Worm (Caenorhabditis elegans) whole organism, L1 larva: Measurements from ENCODE around the gene mev-1.

ENCODE experiments used
- C04F5.9 ChIP-seq: sonication (generic microtip); optimal IDR thresholded peaks from 2 replicates; lab custom pipeline; 2016; ENCODE audit warnings: missing genetic modification characterization, missing compliant biosample characterization
- C16A3.4 ChIP-seq: fragments of 150-350 bp; optimal IDR thresholded peaks from 2 replicates; lab custom pipeline; 2014; ENCODE audit warnings: missing biosample characterization, missing genetic modification characterization
- F16B12.6 ChIP-seq: fragments of 150-350 bp; optimal IDR thresholded peaks from 2 replicates; lab custom pipeline; 2014; ENCODE audit warnings: missing biosample characterization, missing genetic modification characterization
- Y116A8C.19 ChIP-seq: sonication (generic microtip); optimal IDR thresholded peaks from 2 replicates; lab custom pipeline; 2016; ENCODE audit warnings: missing compliant biosample characterization, missing genetic modification characterization, borderline replicate concordance
- aha-1 ChIP-seq: fragments of 150-350 bp; optimal IDR thresholded peaks from 2 replicates; lab custom pipeline; 2014; ENCODE audit warnings: missing biosample characterization, missing genetic modification characterization
- ama-1 ChIP-seq: fragments of 150-350 bp; optimal IDR thresholded peaks from 2 replicates; lab custom pipeline; 2014
- blmp-1 ChIP-seq: fragments of 150-350 bp; optimal IDR thresholded peaks from 2 replicates; lab custom pipeline; 2014; ENCODE audit warnings: missing biosample characterization, missing genetic modification characterization
- ceh-8 ChIP-seq: fragments of 200-800 bp; sonication (Bioruptor generic); optimal IDR thresholded peaks from 2 replicates; lab custom pipeline; 2018; ENCODE audit warnings: mild to moderate bottlenecking, missing genetic modification characterization, moderate library complexity, missing compliant biosample characterization
- ceh-88 ChIP-seq: fragments of 200-800 bp; sonication (Bioruptor generic); IDR thresholded peaks from 2 replicates; pipeline ENCODE4 v1.3.6; 2022; ENCODE audit warnings: missing genetic modification characterization, missing compliant biosample characterization
- ceh-90 ChIP-seq: sonication (generic microtip); optimal IDR thresholded peaks from 2 replicates; lab custom pipeline; 2016; ENCODE audit warnings: missing genetic modification characterization, missing compliant biosample characterization
- ces-1 ChIP-seq: fragments of 150-350 bp; optimal IDR thresholded peaks from 2 replicates; lab custom pipeline; 2014; ENCODE audit warnings: missing biosample characterization, missing genetic modification reagents, missing genetic modification characterization
- dsc-1 ChIP-seq: sonication (generic microtip); optimal IDR thresholded peaks from 2 replicates; lab custom pipeline; 2016; ENCODE audit warnings: mild to moderate bottlenecking, missing genetic modification characterization, missing compliant biosample characterization
- efl-1 ChIP-seq, 4 experiments: fragments of 150-350 bp; optimal IDR thresholded peaks in 3 of 4; peaks in 1 of 4; 1 replicate in 1 of 4; 2 replicates in 3 of 4; lab custom pipeline; 2014; ENCODE audit warnings: missing biosample characterization in 2 of 4, missing genetic modification characterization in 2 of 4, missing genetic modification reagents in 2 of 4
- egl-13 ChIP-seq: sonication (generic microtip); optimal IDR thresholded peaks from 2 replicates; lab custom pipeline; 2016; ENCODE audit warnings: missing genotype, missing genetic modification reagents, missing genetic modification characterization, missing compliant biosample characterization
- egl-27 ChIP-seq, 2 experiments: fragments of 150-350 bp in 1 of 2; sonication (generic microtip); optimal IDR thresholded peaks; 3 replicates each; lab custom pipeline; 2017 to 2018; ENCODE audit warnings: missing biosample characterization in 2 of 2, missing genetic modification characterization in 2 of 2, missing genetic modification reagents in 2 of 2
- elt-3 ChIP-seq, 6 experiments: fragments of 150-350 bp in 1 of 6; sonication (generic microtip); optimal IDR thresholded peaks; 2 replicates each; lab custom pipeline; 2017 to 2018; ENCODE audit warnings: missing biosample characterization in 6 of 6, missing genetic modification characterization in 6 of 6, inconsistent platforms in 1 of 6
- ets-5 ChIP-seq: fragments of 200-800 bp; sonication (Bioruptor generic); IDR thresholded peaks from 2 replicates; pipeline ENCODE4 v1.3.6; 2022; ENCODE audit warnings: missing genetic modification characterization, missing compliant biosample characterization
- fkh-10 ChIP-seq: sonication (generic microtip); optimal IDR thresholded peaks from 2 replicates; lab custom pipeline; 2017; ENCODE audit warnings: missing biosample characterization, missing genetic modification reagents, missing genetic modification characterization
- fkh-8 ChIP-seq: sonication (generic microtip); optimal IDR thresholded peaks from 2 replicates; lab custom pipeline; 2016; ENCODE audit warnings: mild to moderate bottlenecking, missing genetic modification characterization, missing compliant biosample characterization
- grh-1 ChIP-seq: fragments of 200-800 bp; sonication (Bioruptor generic); IDR thresholded peaks from 2 replicates; pipeline ENCODE4 v1.3.6; 2022; ENCODE audit warnings: missing genetic modification reagents, missing genetic modification characterization, missing compliant biosample characterization
- hpl-2 ChIP-seq: fragments of 150-350 bp; optimal IDR thresholded peaks from 2 replicates; lab custom pipeline; 2014; ENCODE audit warnings: missing biosample characterization, missing genetic modification reagents, missing genetic modification characterization
- irx-1 ChIP-seq: sonication (generic microtip); optimal IDR thresholded peaks from 2 replicates; lab custom pipeline; 2016; ENCODE audit warnings: missing genetic modification characterization, missing compliant biosample characterization
- jun-1 ChIP-seq: fragments of 150-350 bp; optimal IDR thresholded peaks from 2 replicates; lab custom pipeline; 2014; ENCODE audit warnings: missing biosample characterization, missing genetic modification reagents, missing genetic modification characterization
- lin-13 ChIP-seq: fragments of 150-350 bp; optimal IDR thresholded peaks from 2 replicates; lab custom pipeline; 2014; ENCODE audit warnings: missing biosample characterization, missing genetic modification reagents, missing genetic modification characterization
- lin-15B ChIP-seq: fragments of 150-350 bp; sonication (generic microtip); optimal IDR thresholded peaks from 3 replicates; lab custom pipeline; 2014; ENCODE audit warnings: missing biosample characterization, missing genetic modification characterization
- lin-35 ChIP-seq, 2 experiments: fragments of 150-350 bp; optimal IDR thresholded peaks; 2 replicates each; lab custom pipeline; 2014; ENCODE audit warnings: missing biosample characterization in 2 of 2, missing genetic modification characterization in 2 of 2, missing genetic modification reagents in 2 of 2
- lsy-2 ChIP-seq, 2 experiments: fragments of 150-350 bp; optimal IDR thresholded peaks; 2 replicates each; lab custom pipeline; 2014; ENCODE audit warnings: missing biosample characterization in 2 of 2, missing genetic modification characterization in 2 of 2
- mab-9 ChIP-seq: fragments of 200-800 bp; sonication (Bioruptor generic); IDR thresholded peaks from 2 replicates; pipeline ENCODE4 v1.3.6; 2022; ENCODE audit warnings: missing genetic modification reagents, missing genetic modification characterization, missing compliant biosample characterization
- mdl-1 ChIP-seq, 2 experiments: fragments of 150-350 bp; optimal IDR thresholded peaks; 2 replicates each; lab custom pipeline; 2014 to 2017; ENCODE audit warnings: missing biosample characterization in 2 of 2, missing genetic modification characterization in 2 of 2, inconsistent platforms in 1 of 2
- mef-2 ChIP-seq: fragments of 150-350 bp; optimal IDR thresholded peaks from 2 replicates; lab custom pipeline; 2014; ENCODE audit warnings: missing biosample characterization, missing genetic modification characterization
- nhr-11 ChIP-seq: fragments of 150-350 bp; optimal IDR thresholded peaks from 2 replicates; lab custom pipeline; 2014; ENCODE audit warnings: missing biosample characterization, missing genetic modification characterization
- nhr-12 ChIP-seq: sonication (generic microtip); optimal IDR thresholded peaks from 2 replicates; lab custom pipeline; 2017; ENCODE audit warnings: missing biosample characterization, missing genetic modification characterization
- nhr-19 ChIP-seq: fragments of 200-800 bp; sonication (Bioruptor generic); conservative IDR thresholded peaks from 2 replicates; pipeline ENCODE4 v1.3.6; 2022; ENCODE audit warnings: missing genetic modification characterization, missing compliant biosample characterization
- nhr-20 ChIP-seq: sonication (generic microtip); optimal IDR thresholded peaks from 2 replicates; lab custom pipeline; 2016; ENCODE audit warnings: mild to moderate bottlenecking, missing genetic modification characterization, missing compliant biosample characterization
- nhr-237 ChIP-seq: fragments of 150-350 bp; optimal IDR thresholded peaks from 2 replicates; lab custom pipeline; 2014; ENCODE audit warnings: missing biosample characterization, missing genetic modification characterization
- nhr-28 ChIP-seq: fragments of 150-350 bp; optimal IDR thresholded peaks from 2 replicates; lab custom pipeline; 2014; ENCODE audit warnings: missing biosample characterization, missing genetic modification characterization
- nhr-47 ChIP-seq: sonication (generic microtip); optimal IDR thresholded peaks from 2 replicates; lab custom pipeline; 2016; ENCODE audit warnings: mild to moderate bottlenecking, missing genetic modification characterization, moderate library complexity, missing compliant biosample characterization
- nhr-76 ChIP-seq: sonication (generic microtip); optimal IDR thresholded peaks from 2 replicates; lab custom pipeline; 2017; ENCODE audit warnings: missing biosample characterization, missing genetic modification characterization
- nhr-84 ChIP-seq: sonication (generic microtip); optimal IDR thresholded peaks from 2 replicates; lab custom pipeline; 2017; ENCODE audit warnings: missing biosample characterization, missing genetic modification characterization
- nhr-85 ChIP-seq: sonication (generic microtip); peaks from one replicate; lab custom pipeline; 2016; ENCODE audit warnings: missing genetic modification characterization, inconsistent platforms, missing compliant biosample characterization
- nhr-90 ChIP-seq: sonication (generic microtip); optimal IDR thresholded peaks from 2 replicates; lab custom pipeline; 2016; ENCODE audit warnings: mild to moderate bottlenecking, missing genetic modification characterization, missing compliant biosample characterization; ENCODE audit not compliant: poor library complexity
- pax-3 ChIP-seq: fragments of 200-800 bp; sonication (Bioruptor generic); optimal IDR thresholded peaks from 2 replicates; lab custom pipeline; 2018; ENCODE audit warnings: mild to moderate bottlenecking, missing genetic modification characterization, moderate library complexity, missing compliant biosample characterization
- rnt-1 ChIP-seq: sonication (generic microtip); optimal IDR thresholded peaks from 2 replicates; lab custom pipeline; 2016; ENCODE audit warnings: mild to moderate bottlenecking, missing genetic modification characterization, moderate library complexity, missing compliant biosample characterization
- skn-1 ChIP-seq: fragments of 150-350 bp; optimal IDR thresholded peaks from 2 replicates; lab custom pipeline; 2014; ENCODE audit warnings: missing biosample characterization, missing genetic modification characterization
- snpc-4 ChIP-seq: fragments of 150-350 bp; optimal IDR thresholded peaks from 2 replicates; lab custom pipeline; 2014; ENCODE audit warnings: missing biosample characterization, missing genetic modification characterization
- snu-23 ChIP-seq: sonication (generic microtip); optimal IDR thresholded peaks from 2 replicates; lab custom pipeline; 2016; ENCODE audit warnings: missing genetic modification characterization, missing compliant biosample characterization
- sox-4 ChIP-seq: sonication (generic microtip); optimal IDR thresholded peaks from 2 replicates; lab custom pipeline; 2016; ENCODE audit warnings: missing genetic modification characterization, missing compliant biosample characterization
- sup-37 ChIP-seq: fragments of 200-800 bp; sonication (Bioruptor generic); optimal IDR thresholded peaks from 2 replicates; lab custom pipeline; 2018; ENCODE audit warnings: mild to moderate bottlenecking, missing genetic modification characterization, missing compliant biosample characterization
- unc-130 ChIP-seq: fragments of 150-350 bp; optimal IDR thresholded peaks from 2 replicates; lab custom pipeline; 2017; ENCODE audit warnings: missing biosample characterization, missing genetic modification characterization, inconsistent platforms
- unc-62 ChIP-seq: fragments of 150-350 bp; optimal IDR thresholded peaks from 2 replicates; lab custom pipeline; 2014; ENCODE audit warnings: missing biosample characterization, missing genetic modification reagents, missing genetic modification characterization
- unc-98 ChIP-seq: fragments of 200-800 bp; sonication (Bioruptor generic); IDR thresholded peaks from 2 replicates; pipeline ENCODE4 v1.3.6; 2022; ENCODE audit warnings: missing genetic modification characterization, missing compliant biosample characterization
- vab-15 ChIP-seq: sonication (generic microtip); optimal IDR thresholded peaks from 2 replicates; lab custom pipeline; 2017; ENCODE audit warnings: missing genotype, mild to moderate bottlenecking, missing genetic modification characterization, missing compliant biosample characterization
- zag-1 ChIP-seq: fragments of 150-350 bp; optimal IDR thresholded peaks from 2 replicates; lab custom pipeline; 2014; ENCODE audit warnings: missing biosample characterization, missing genetic modification characterization
- ztf-11 ChIP-seq, 2 experiments: sonication (generic microtip); optimal IDR thresholded peaks; 2 replicates each; lab custom pipeline; 2016 to 2017; ENCODE audit warnings: missing genetic modification characterization in 2 of 2, missing biosample characterization in 1 of 2, missing compliant biosample characterization in 1 of 2

Gene mev-1

DNA sequence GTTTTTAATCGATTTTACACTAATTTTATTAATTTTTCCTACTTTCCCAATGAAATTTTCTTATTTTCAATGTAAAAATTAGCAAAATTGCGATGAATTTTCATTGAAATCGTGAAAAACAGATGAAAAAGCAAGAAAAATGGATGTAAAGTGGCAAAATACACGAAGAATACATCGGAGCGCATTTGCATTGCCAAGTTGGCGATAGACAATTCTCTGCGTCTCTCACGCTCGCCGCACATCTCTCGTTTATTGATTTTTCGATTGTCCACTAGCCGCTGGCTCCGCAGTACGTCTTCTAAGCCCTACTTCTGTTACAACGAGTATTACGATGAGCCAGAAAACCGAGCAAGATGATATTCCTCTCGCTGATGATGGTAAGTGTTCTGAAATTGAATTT lies 15.3 kb upstream of the mev-1 start, which contains the start of gene unc-69:
TSS of gene unc-69 (plus strand) at position 185 of the 400 bp plus-strand sequence.
- TF ChIP-seq nhr-11 (tag; lab: Kevin White, UChicago) (no peak), egl-13 (tag; lab: Kevin White, UChicago) (peak; percentile 33), snpc-4 (peak; percentile 31), C16A3.4 (tag; lab: Kevin White, UChicago) (peak; percentile 0), lin-13 (GFP tag; lab: Kevin White, UChicago) (no peak), unc-62 (GFP tag; lab: Kevin White, UChicago) (no peak), unc-130 (tag; lab: Kevin White, UChicago) (no peak), elt-3 (tag; optimal IDR thresholded peaks at IDR 0.05; lab: Kevin White, UChicago) (peak in 1 of 6 experiments; percentile 11), ceh-8 (GFP tag; lab: Kevin White, UChicago) (no peak), ama-1 (no peak), efl-1 (optimal IDR thresholded peaks at IDR 0.05; lab: Kevin White, UChicago) (peak; percentile 77 to 78), efl-1 (GFP tag; optimal IDR thresholded peaks at IDR 0.05 in 1 of 2; lab: Kevin White, UChicago) (peak; percentile 67 to 96), irx-1 (tag; lab: Kevin White, UChicago) (peak; percentile 6), nhr-20 (tag; lab: Kevin White, UChicago) (peak; percentile 44), rnt-1 (tag; lab: Kevin White, UChicago) (peak; percentile 59), sup-37 (GFP tag; lab: Kevin White, UChicago) (no peak), pax-3 (tag; lab: Kevin White, UChicago) (no peak), nhr-90 (tag; lab: Kevin White, UChicago) (no peak), unc-98 (GFP tag; lab: Robert Waterston, UW) (no peak), zag-1 (no peak), nhr-19 (GFP tag; lab: Robert Waterston, UW) (peak; percentile 48), fkh-8 (tag; lab: Kevin White, UChicago) (peak; percentile 12), fkh-10 (GFP tag; lab: Kevin White, UChicago) (no peak), nhr-12 (tag; lab: Kevin White, UChicago) (no peak), hpl-2 (GFP tag; lab: Kevin White, UChicago) (no peak), ceh-88 (no peak), ceh-90 (tag; lab: Kevin White, UChicago) (no peak), C04F5.9 (tag; lab: Kevin White, UChicago) (no peak), blmp-1 (tag; lab: Kevin White, UChicago) (no peak), ztf-11 (tag; optimal IDR thresholded peaks at IDR 0.05; lab: Kevin White, UChicago) (peak in 1 of 2 experiments; percentile 3), nhr-84 (no peak), nhr-237 (no peak), dsc-1 (tag; lab: Kevin White, UChicago) (peak; percentile 48), egl-27 (tag; optimal IDR thresholded peaks at IDR 0.05; lab: Kevin White, UChicago) (no peak), aha-1 (tag; lab: Kevin White, UChicago) (no peak), jun-1 (tag; lab: Kevin White, UChicago) (peak; percentile 39), nhr-76 (no peak), mef-2 (tag; lab: Kevin White, UChicago) (no peak), Y116A8C.19 (no peak), sox-4 (tag; lab: Kevin White, UChicago) (no peak), lsy-2 (tag; optimal IDR thresholded peaks at IDR 0.05; lab: Kevin White, UChicago) (peak; percentile 66 to 79), grh-1 (GFP tag; lab: Robert Waterston, UW) (no peak), mdl-1 (tag; optimal IDR thresholded peaks at IDR 0.05; lab: Kevin White, UChicago) (no peak), lin-15B (tag; lab: Kevin White, UChicago) (peak; percentile 63), nhr-85 (tag; lab: Kevin White, UChicago) (peak; percentile 78), nhr-47 (tag; lab: Kevin White, UChicago) (peak; percentile 69), vab-15 (tag; lab: Kevin White, UChicago) (no peak), skn-1 (tag; lab: Kevin White, UChicago) (no peak), snu-23 (GFP tag; lab: Kevin White, UChicago) (peak; percentile 73), lin-35 (GFP tag; optimal IDR thresholded peaks at IDR 0.05; lab: Kevin White, UChicago) (peak; percentile 74 to 78), nhr-28 (tag; lab: Kevin White, UChicago) (no peak), mab-9 (GFP tag; lab: Robert Waterston, UW) (no peak), F16B12.6 (tag; lab: Kevin White, UChicago) (peak; percentile 52), ces-1 (GFP tag; lab: Kevin White, UChicago) (no peak), ets-5 (GFP tag; lab: Robert Waterston, UW) (no peak)
